Worm (Caenorhabditis elegans): ENCODE measurements around the gene Y105C5A.1.
"Not testable (repeated sequence)": the region's sequence is repeated elsewhere in the genome, so short reads cannot be mapped to it uniquely, and the experiment has no call there.

Gene Y105C5A.1

ce11 chrIV:15583620-15584019 is 19.4 kb upstream of the Y105C5A.1 start, which contains the start of gene Y105C5A.508:
TSS of gene Y105C5A.508 (plus strand) at chrIV:15583920.
- TF ChIP-seq repo-1 (tag; optimal IDR thresholded peaks at IDR 0.05) (no peak), ceh-27 (GFP tag; optimal IDR thresholded peaks at IDR 0.05) (no peak), lsy-27 (tag; optimal IDR thresholded peaks at IDR 0.05; ENCODE audit: borderline replicate concordance, insufficient read depth) (no peak), atf-7 (tag; optimal IDR thresholded peaks at IDR 0.05) (no peak), snpc-3.4 (tag; optimal IDR thresholded peaks at IDR 0.05) (no peak), ztf-6 (GFP tag; IDR thresholded peaks at IDR 0.05) (no peak), ceh-91 (GFP tag; IDR thresholded peaks at IDR 0.05) (no peak), unc-130 (GFP tag; optimal IDR thresholded peaks at IDR 0.05) (no peak), Y56A3A.18 (GFP tag; IDR thresholded peaks at IDR 0.05) (no peak), chd-7 (tag; optimal IDR thresholded peaks at IDR 0.05) (no peak), B0019.2 (GFP tag; conservative IDR thresholded peaks at IDR 0.05) (no peak), snpc-4 (GFP tag; optimal IDR thresholded peaks at IDR 0.05) (no peak), snpc-4 (tag; optimal IDR thresholded peaks at IDR 0.05) (no peak)

DNA sequence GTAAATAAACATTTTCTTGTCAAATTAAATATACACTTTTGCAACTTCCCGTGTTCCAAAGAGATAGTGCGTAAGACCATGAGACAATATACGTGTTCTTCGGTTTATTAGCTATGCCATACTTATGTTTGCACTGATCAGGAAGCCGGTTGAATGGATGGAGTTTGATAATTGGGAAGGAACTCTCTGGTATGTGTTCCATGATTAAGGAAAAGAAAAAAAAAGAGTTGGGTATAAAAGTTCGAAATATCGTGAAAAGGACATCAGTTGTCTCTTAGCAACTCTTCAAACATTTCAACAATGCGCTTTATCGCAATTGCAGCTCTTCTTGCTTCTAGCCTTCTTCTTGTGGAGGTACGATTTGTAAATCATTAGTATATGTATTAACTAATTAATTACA is 14.6 kb upstream of the Y105C5A.1 start, which contains the start of gene pqn-76:
Gene pqn-76, plus strand, starts transcription at position 301 of the 400 bp plus-strand sequence.
- not testable (repeated sequence) for TF ChIP-seq F57A8.1 (GFP tag; optimal IDR thresholded peaks at IDR 0.05); F22D6.2 (tag; optimal IDR thresholded peaks at IDR 0.05); B0336.3 (GFP tag; IDR thresholded peaks at IDR 0.05)

- TF ChIP-seq madf-3 (GFP tag; IDR thresholded peaks at IDR 0.05) (no peak), snpc-4 (GFP tag; optimal IDR thresholded peaks at IDR 0.05) (no peak), snpc-4 (tag; optimal IDR thresholded peaks at IDR 0.05) (peak in 2 of 4 experiments; percentile 3 to 42)
Measured at ce11 chrIV:15573863-15574262, 9.6 kb upstream of the Y105C5A.1 start.

DNA sequence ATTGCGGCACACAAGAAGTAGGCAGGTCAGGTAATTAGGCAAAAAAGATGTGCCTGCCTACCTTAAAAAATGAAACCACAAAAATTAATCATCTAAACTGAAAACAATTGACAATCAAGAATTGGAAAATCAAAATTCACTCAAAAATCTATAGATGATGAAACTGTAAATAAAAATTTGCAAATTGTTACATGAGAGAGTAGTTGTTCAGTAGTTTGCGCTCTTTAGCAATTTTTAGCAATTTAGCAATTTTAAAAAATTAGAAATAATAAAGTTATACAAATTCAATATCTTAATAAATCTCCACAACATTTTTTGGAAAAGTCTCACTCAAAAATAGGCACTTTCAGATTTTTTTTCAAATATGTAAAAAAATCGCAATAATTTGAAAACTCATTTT is 7.9 kb upstream of the Y105C5A.1 start:
- TF ChIP-seq ztf-22 (GFP tag; optimal IDR thresholded peaks at IDR 0.05), result no peak
- TF ChIP-seq lir-1 (GFP tag; conservative IDR thresholded peaks at IDR 0.05), result no peak
- no peak for TF ChIP-seq madf-10 (tag; optimal IDR thresholded peaks at IDR 0.05)
- no peak for TF ChIP-seq ztf-18 (tag; optimal IDR thresholded peaks at IDR 0.05)
- no peak for TF ChIP-seq F57A8.1 (GFP tag; optimal IDR thresholded peaks at IDR 0.05)
- no peak for TF ChIP-seq snpc-4 (GFP tag; optimal IDR thresholded peaks at IDR 0.05)
- TF ChIP-seq snpc-4 (tag; optimal IDR thresholded peaks at IDR 0.05), result peak in 1 of 4 experiments; percentile 52
- no peak for TF ChIP-seq rcor-1 (GFP tag; IDR thresholded peaks at IDR 0.05)

- no peak for TF ChIP-seq unc-62 (GFP tag; optimal IDR thresholded peaks at IDR 0.05)
- TF ChIP-seq B0019.2 (GFP tag; conservative IDR thresholded peaks at IDR 0.05), result no peak
- TF ChIP-seq ceh-58 (GFP tag; IDR thresholded peaks at IDR 0.05), result no peak
- no peak for TF ChIP-seq ztf-18 (tag; optimal IDR thresholded peaks at IDR 0.05)
- TF ChIP-seq K11D2.4 (GFP tag; IDR thresholded peaks at IDR 0.05), result no peak
- TF ChIP-seq lin-40 (tag; optimal IDR thresholded peaks at IDR 0.05), result no peak
- TF ChIP-seq nhr-80 (tag; optimal IDR thresholded peaks at IDR 0.05), result no peak
- TF ChIP-seq repo-1 (tag; optimal IDR thresholded peaks at IDR 0.05), result no peak
- TF ChIP-seq rpc-1 (optimal IDR thresholded peaks at IDR 0.05), result no peak
- no peak for TF ChIP-seq rpc-1 (tag; optimal IDR thresholded peaks at IDR 0.05)
- no peak for TF ChIP-seq dox-1 (GFP tag; IDR thresholded peaks at IDR 0.05)
- no peak for TF ChIP-seq akir-1 (GFP tag; optimal IDR thresholded peaks at IDR 0.05)
- TF ChIP-seq nhr-179 (tag; optimal IDR thresholded peaks at IDR 0.05), result no peak
- no peak for TF ChIP-seq lag-1 (GFP tag; IDR thresholded peaks at IDR 0.05)
Measured at ce11 chrIV:15571652-15572051, 7.4 kb upstream of the Y105C5A.1 start.

Data from whole organism, young adult.